Worm (Caenorhabditis elegans): ENCODE data around the gene srbc-16.

DNA sequence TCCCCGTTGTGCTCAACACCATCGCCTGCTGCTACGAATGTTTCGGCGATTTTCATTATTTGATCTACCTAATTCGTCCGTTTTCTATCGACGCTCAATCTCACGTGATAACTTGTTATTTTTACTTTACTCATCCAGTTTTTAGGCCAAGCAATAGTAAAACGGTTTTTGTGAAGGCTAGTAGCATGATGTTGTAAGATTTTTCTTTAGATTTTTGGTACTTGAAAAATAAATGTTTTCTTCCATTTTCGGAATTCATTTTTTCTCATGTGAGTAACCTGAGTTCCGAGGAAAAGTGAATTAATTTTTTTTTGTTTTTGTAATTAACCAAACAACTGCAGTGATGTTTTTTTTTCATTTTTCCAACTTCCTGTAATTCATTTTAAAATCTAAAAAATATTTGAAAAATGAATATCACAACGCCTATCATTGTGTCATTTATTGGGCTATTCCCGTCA lies 4.5 kb upstream of the srbc-16 start, which contains the start of gene srbc-17:
- no peak for TF ChIP-seq unc-62 (GFP tag; optimal IDR thresholded peaks at IDR 0.05)
- TF ChIP-seq mep-1 (tag; optimal IDR thresholded peaks at IDR 0.05) = no peak
- no peak for TF ChIP-seq unc-39 (tag; optimal IDR thresholded peaks at IDR 0.05)
- no peak for TF ChIP-seq cnd-1 (tag; optimal IDR thresholded peaks at IDR 0.05)
- TF ChIP-seq elt-3 (tag; optimal IDR thresholded peaks at IDR 0.05) = no peak
- no peak for TF ChIP-seq nhr-237 (tag; optimal IDR thresholded peaks at IDR 0.05)
- TF ChIP-seq drap-1 (GFP tag; optimal IDR thresholded peaks at IDR 0.05) = no peak
- no peak for TF ChIP-seq ztf-11 (tag; optimal IDR thresholded peaks at IDR 0.05)
- TF ChIP-seq sptf-1 (tag; optimal IDR thresholded peaks at IDR 0.05) = no peak
